Fruit fly (Drosophila melanogaster) whole organism, pupa: ENCODE measurements around the gene TfIIA-S-2.

Experiments
- CG13204 ChIP-seq: fragments of 200-800 bp; sonication (Bioruptor generic); optimal IDR thresholded peaks from 2 replicates; lab custom pipeline; 2018; ENCODE audit warnings: missing biosample characterization, mild to moderate bottlenecking, missing genetic modification characterization, moderate library complexity
- CG14655 ChIP-seq: fragments of 200-800 bp; sonication (Bioruptor generic); optimal IDR thresholded peaks from 3 replicates; lab custom pipeline; 2017; ENCODE audit warnings: mild to moderate bottlenecking, missing biosample characterization, missing genetic modification reagents, missing genetic modification characterization
- CG32121 ChIP-seq: fragments of 200-800 bp; sonication (Bioruptor generic); IDR thresholded peaks from 2 replicates; pipeline ENCODE4 v1.3.6; 2022; ENCODE audit warnings: missing biosample characterization, missing genetic modification characterization
- CG34367 ChIP-seq: fragments of 200-800 bp; sonication (Bioruptor generic); optimal IDR thresholded peaks from 2 replicates; lab custom pipeline; 2018; ENCODE audit warnings: missing biosample characterization, mild to moderate bottlenecking, missing genetic modification characterization
- CG9948 ChIP-seq: fragments of 200-800 bp; sonication (Bioruptor generic); optimal IDR thresholded peaks from 2 replicates; lab custom pipeline; 2018; ENCODE audit warnings: missing biosample characterization, mild to moderate bottlenecking, missing genetic modification characterization, moderate library complexity
- EcR ChIP-seq: fragments of 200-800 bp; sonication (Bioruptor generic); optimal IDR thresholded peaks from 3 replicates; lab custom pipeline; 2019; ENCODE audit warnings: missing biosample characterization, missing genetic modification characterization, mild to moderate bottlenecking, moderate library complexity, missing genetic modification reagents
- Ets98B ChIP-seq: fragments of 200-800 bp; sonication (Bioruptor generic); IDR thresholded peaks from 2 replicates; pipeline ENCODE4 v1.3.6; 2022; ENCODE audit warnings: missing biosample characterization, missing genetic modification characterization
- Pif1A ChIP-seq: fragments of 200-800 bp; sonication (Bioruptor generic); optimal IDR thresholded peaks from 3 replicates; lab custom pipeline; 2016; ENCODE audit warnings: missing biosample characterization, missing genetic modification characterization
- Snoo ChIP-seq: fragments of 200-800 bp; sonication (Bioruptor generic); optimal IDR thresholded peaks from 3 replicates; lab custom pipeline; 2017; ENCODE audit warnings: missing biosample characterization, mild to moderate bottlenecking, missing genetic modification characterization, inconsistent platforms
- rn ChIP-seq: fragments of 200-800 bp; sonication (Bioruptor generic); IDR thresholded peaks from 2 replicates; pipeline ENCODE4 v1.3.6; 2022; ENCODE audit warnings: missing biosample characterization, missing genetic modification characterization

dm6 chrX:1056338-1056737, 44.9 kb upstream of the TfIIA-S-2 start:
- no peak for TF ChIP-seq EcR
- no peak for TF ChIP-seq rn
- no peak for TF ChIP-seq CG34367 (tag; lab: Kevin White, UChicago)
- no peak for TF ChIP-seq CG13204 (GFP tag; lab: Kevin White, UChicago)
- no peak for TF ChIP-seq CG14655 (GFP tag; lab: Kevin White, UChicago)
- no peak for TF ChIP-seq Pif1A (GFP tag; lab: Kevin White, UChicago)
- TF ChIP-seq CG32121 (GFP tag; lab: Robert Waterston, UW), result no peak
- no peak for TF ChIP-seq Snoo (tag; lab: Kevin White, UChicago)
- no peak for TF ChIP-seq Ets98B (GFP tag; lab: Robert Waterston, UW)
- TF ChIP-seq CG9948 (tag; lab: Kevin White, UChicago), result no peak
